Worm (Caenorhabditis elegans) whole organism, L4 larva: ENCODE data around the gene ZC239.22.
"Not testable (repeated sequence)": the region's sequence is repeated elsewhere in the genome, so short reads cannot be mapped to it uniquely, and the experiment has no call there.

Source experiments
- F26F4.8 ChIP-seq: fragments of 200-800 bp; sonication (Bioruptor generic); conservative IDR thresholded peaks from 2 replicates; pipeline ENCODE4 v1.3.6; 2022; ENCODE audit warnings: missing genetic modification characterization, missing compliant biosample characterization
- T20F7.1 ChIP-seq: fragments of 200-800 bp; sonication (Bioruptor generic); optimal IDR thresholded peaks from 2 replicates; lab custom pipeline; 2018; ENCODE audit warnings: mild to moderate bottlenecking, missing genetic modification characterization, missing compliant biosample characterization
- Y48G9A.11 ChIP-seq: fragments of 200-800 bp; sonication (Bioruptor generic); IDR thresholded peaks from 2 replicates; pipeline ENCODE4 v1.3.6; 2022; ENCODE audit warnings: missing genetic modification reagents, missing genetic modification characterization, missing compliant biosample characterization
- aly-2 ChIP-seq: sonication (generic microtip); optimal IDR thresholded peaks from 2 replicates; lab custom pipeline; 2018; ENCODE audit warnings: missing biosample characterization, missing genetic modification characterization
- ama-1 ChIP-seq: fragments of 150-350 bp; optimal IDR thresholded peaks from 2 replicates; lab custom pipeline; 2014; ENCODE audit warnings: inconsistent platforms, mixed read lengths
- ceh-62 ChIP-seq: sonication (generic microtip); optimal IDR thresholded peaks from 2 replicates; lab custom pipeline; 2017; ENCODE audit warnings: missing biosample characterization, missing genetic modification characterization
- ces-1 ChIP-seq: fragments of 150-350 bp; sonication (generic microtip); optimal IDR thresholded peaks from 4 replicates; lab custom pipeline; 2014; ENCODE audit warnings: missing biosample characterization, missing genetic modification reagents, missing genetic modification characterization
- daf-12 ChIP-seq: fragments of 150-350 bp; optimal IDR thresholded peaks from 2 replicates; lab custom pipeline; 2014; ENCODE audit warnings: missing biosample characterization, missing genetic modification reagents, missing genetic modification characterization
- daf-19 ChIP-seq: fragments of 200-800 bp; sonication (Bioruptor generic); conservative IDR thresholded peaks from 2 replicates; pipeline ENCODE4 v1.3.6; 2022; ENCODE audit warnings: missing genetic modification characterization, missing compliant biosample characterization
- dmd-9 ChIP-seq: fragments of 200-800 bp; sonication (Bioruptor generic); IDR thresholded peaks from 2 replicates; pipeline ENCODE4 v1.3.6; 2022; ENCODE audit warnings: missing genetic modification reagents, missing genetic modification characterization, missing compliant biosample characterization
- gei-8 ChIP-seq: fragments of 200-800 bp; sonication (Bioruptor generic); optimal IDR thresholded peaks from 2 replicates; lab custom pipeline; 2018; ENCODE audit warnings: mild to moderate bottlenecking, missing genetic modification characterization, missing compliant biosample characterization
- lsy-2 ChIP-seq, 2 experiments: fragments of 150-350 bp in 1 of 2; sonication (generic microtip) in 1 of 2; optimal IDR thresholded peaks; 2 replicates each; lab custom pipeline; 2014 to 2017; ENCODE audit warnings: missing biosample characterization in 2 of 2, missing genetic modification characterization in 2 of 2
- madf-5 ChIP-seq, 2 experiments: fragments of 200-800 bp; sonication (Bioruptor generic); IDR thresholded peaks; 2 replicates each; pipeline ENCODE4 v1.3.6; 2022; ENCODE audit warnings: missing compliant biosample characterization in 2 of 2, missing genetic modification characterization in 2 of 2
- mdt-29 ChIP-seq: fragments of 200-800 bp; sonication (Bioruptor generic); IDR thresholded peaks from 2 replicates; pipeline ENCODE4 v1.3.6; 2022; ENCODE audit warnings: missing genetic modification reagents, missing genetic modification characterization, missing compliant biosample characterization
- nhr-237 ChIP-seq: sonication (generic microtip); optimal IDR thresholded peaks from 2 replicates; lab custom pipeline; 2017; ENCODE audit warnings: missing biosample characterization, missing genetic modification characterization
- nhr-41 ChIP-seq: fragments of 200-800 bp; sonication (Bioruptor generic); IDR thresholded peaks from 2 replicates; pipeline ENCODE4 v1.3.6; 2022; ENCODE audit warnings: missing genetic modification reagents, missing genetic modification characterization, missing compliant biosample characterization
- pqm-1 ChIP-seq: sonication (generic microtip); optimal IDR thresholded peaks from 2 replicates; lab custom pipeline; 2017; ENCODE audit warnings: missing biosample characterization, missing genetic modification characterization
- saeg-2 ChIP-seq: fragments of 200-800 bp; sonication (Bioruptor generic); IDR thresholded peaks from 2 replicates; pipeline ENCODE4 v1.3.6; 2022; ENCODE audit warnings: missing genetic modification reagents, missing genetic modification characterization, missing compliant biosample characterization
- spr-3 ChIP-seq: fragments of 200-800 bp; sonication (Bioruptor generic); optimal IDR thresholded peaks from 2 replicates; lab custom pipeline; 2018; ENCODE audit warnings: mild to moderate bottlenecking, missing genetic modification characterization, missing compliant biosample characterization
- tra-1 ChIP-seq: fragments of 200-800 bp; sonication (Bioruptor generic); IDR thresholded peaks from 2 replicates; pipeline ENCODE4 v1.3.6; 2022; ENCODE audit warnings: missing genetic modification reagents, missing genetic modification characterization, missing compliant biosample characterization
- unc-39 ChIP-seq: sonication (generic microtip); optimal IDR thresholded peaks from 2 replicates; lab custom pipeline; 2017; ENCODE audit warnings: missing biosample characterization, missing genetic modification characterization
- zfp-2 ChIP-seq: sonication (generic microtip); optimal IDR thresholded peaks from 2 replicates; lab custom pipeline; 2016; ENCODE audit warnings: mild to moderate bottlenecking, missing genetic modification characterization, missing compliant biosample characterization
- zfp-3 ChIP-seq: fragments of 200-800 bp; sonication (Bioruptor generic); conservative IDR thresholded peaks from 2 replicates; pipeline ENCODE4 v1.3.6; 2022; ENCODE audit warnings: missing genetic modification reagents, missing genetic modification characterization, missing compliant biosample characterization
- ztf-7 ChIP-seq: fragments of 150-350 bp; optimal IDR thresholded peaks from 2 replicates; lab custom pipeline; 2014; ENCODE audit warnings: missing biosample characterization, missing genetic modification characterization

Gene ZC239.22

ce11 chrII:3185848-3186247 is 34.8 kb downstream of the ZC239.22 start (continued):
- TF ChIP-seq zfp-2 (no peak), ceh-62 (tag; lab: Kevin White, UChicago) (no peak), lsy-2 (tag; optimal IDR thresholded peaks at IDR 0.05; lab: Kevin White, UChicago) (no peak), ces-1 (GFP tag; lab: Kevin White, UChicago) (no peak), Y48G9A.11 (GFP tag; lab: Robert Waterston, UW) (peak; percentile 41; the same call in 1 of the 2 replicates), pqm-1 (no peak)

- not testable (repeated sequence) for TF ChIP-seq zfp-2; zfp-3; unc-39 (tag; lab: Kevin White, UChicago)
Observed at ce11 chrII:3184858-3185257, 35.8 kb downstream of the ZC239.22 start, which contains the start of gene sri-78. Gene sri-78 (plus strand): TSS chrII:3185158.

- TF ChIP-seq T20F7.1 (GFP tag; lab: Kevin White, UChicago); madf-5 (GFP tag; IDR thresholded peaks at IDR 0.05; lab: Robert Waterston, UW); spr-3 (GFP tag; lab: Kevin White, UChicago): not testable (repeated sequence)
Observed at ce11 chrII:3183300-3183840, 37.3 kb downstream of the ZC239.22 start, which contains the start of the genes Y27F2A.6 and Y27F2A.8. Gene Y27F2A.6 (minus strand): TSS chrII:3183400. Gene Y27F2A.8 (plus strand): TSS chrII:3183790.

DNA sequence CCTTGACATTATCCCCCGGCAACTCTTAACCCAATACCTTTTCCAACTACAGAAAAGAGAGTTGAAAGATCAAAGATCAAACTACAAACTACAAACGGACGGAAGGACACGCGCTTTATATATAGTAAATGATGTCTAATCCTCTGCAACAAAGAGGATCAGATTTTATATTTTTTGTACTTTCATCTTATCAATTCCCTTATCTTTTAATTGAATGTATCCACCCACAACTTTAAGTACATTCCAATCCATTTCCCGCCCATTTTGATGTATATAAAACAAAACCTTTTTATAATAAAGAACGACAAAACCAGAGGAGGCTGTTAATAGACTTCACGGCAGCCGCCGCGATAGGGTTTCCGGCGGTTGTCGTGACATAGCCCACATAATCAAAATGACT is 43.0 kb downstream of the ZC239.22 start, which contains the start of gene sri-40:
TSS of gene sri-40 (plus strand) at position 301 of the 400 bp plus-strand sequence.
- not testable (repeated sequence) for TF ChIP-seq daf-19 (GFP tag; lab: Robert Waterston, UW); nhr-41 (GFP tag; lab: Robert Waterston, UW); nhr-237 (tag; lab: Kevin White, UChicago)

- TF ChIP-seq ama-1 (lab: Kevin White, UChicago) = no peak
Observed at ce11 chrII:3172176-3172575, 48.4 kb downstream of the ZC239.22 start, which contains the start of gene Y27F2A.10. Gene Y27F2A.10 (minus strand): TSS chrII:3172276.

ce11 chrII:3170089-3170488 is 50.5 kb downstream of the ZC239.22 start, which contains the start of gene fbxc-55:
Gene fbxc-55 (minus strand): TSS chrII:3170189.
- TF ChIP-seq ztf-7 (tag; lab: Kevin White, UChicago) (no peak), mdt-29 (GFP tag; lab: Robert Waterston, UW) (no peak), daf-12 (tag; lab: Kevin White, UChicago) (no peak), spr-3 (GFP tag; lab: Kevin White, UChicago) (no peak), dmd-9 (GFP tag; lab: Robert Waterston, UW) (no peak), F26F4.8 (GFP tag; lab: Robert Waterston, UW) (no peak), saeg-2 (GFP tag; lab: Robert Waterston, UW) (no peak), pqm-1 (no peak), aly-2 (tag; lab: Kevin White, UChicago) (no peak), tra-1 (no peak), gei-8 (GFP tag; lab: Kevin White, UChicago) (no peak)
